Fruit fly (Drosophila melanogaster) whole organism, embryonic: ENCODE data around the gene ND-24L.

Experiments used
- Antp ChIP-seq: fragments of 200-800 bp; sonication (Bioruptor generic); optimal IDR thresholded peaks from 3 replicates; lab custom pipeline; 2016; ENCODE audit warnings: missing biosample characterization, missing genetic modification characterization
- Bdp1 ChIP-seq: fragments of 200-800 bp; sonication (Bioruptor generic); optimal IDR thresholded peaks from 3 replicates; lab custom pipeline; 2016; ENCODE audit warnings: missing biosample characterization, missing genetic modification characterization
- CG10366 ChIP-seq: fragments of 200-800 bp; sonication (Bioruptor generic); IDR thresholded peaks from 2 replicates; pipeline ENCODE4 v1.3.6; 2022; ENCODE audit warnings: missing biosample characterization, missing genetic modification characterization
- CG11696 ChIP-seq: fragments of 200-800 bp; sonication (Bioruptor generic); IDR thresholded peaks from 2 replicates; pipeline ENCODE4 v1.3.6; 2022; ENCODE audit warnings: missing biosample characterization, missing genetic modification characterization
- CG11723 ChIP-seq: fragments of 200-800 bp; sonication (Bioruptor generic); optimal IDR thresholded peaks from 2 replicates; lab custom pipeline; 2017; ENCODE audit warnings: missing biosample characterization, mild to moderate bottlenecking, missing genetic modification characterization
- CG14667 ChIP-seq: fragments of 200-800 bp; sonication (Bioruptor generic); IDR thresholded peaks from 2 replicates; pipeline ENCODE4 v1.3.6; 2022; ENCODE audit warnings: missing biosample characterization, missing genetic modification characterization
- CG14965 ChIP-seq: fragments of 200-800 bp; sonication (Bioruptor generic); optimal IDR thresholded peaks from 2 replicates; lab custom pipeline; 2016; ENCODE audit warnings: missing biosample characterization, missing genetic modification characterization, borderline replicate concordance
- CG15514 ChIP-seq: fragments of 200-800 bp; sonication (Bioruptor generic); optimal IDR thresholded peaks from 3 replicates; lab custom pipeline; 2017; ENCODE audit warnings: missing biosample characterization, missing genetic modification characterization, mild to moderate bottlenecking, moderate library complexity, missing genetic modification reagents
- CG1603 ChIP-seq: fragments of 200-800 bp; sonication (Bioruptor generic); optimal IDR thresholded peaks from 2 replicates; lab custom pipeline; 2019; ENCODE audit warnings: missing biosample characterization, mild to moderate bottlenecking, missing genetic modification characterization, moderate library complexity
- CG17802 ChIP-seq: fragments of 200-800 bp; sonication (Bioruptor generic); optimal IDR thresholded peaks from 2 replicates; lab custom pipeline; 2018; ENCODE audit warnings: missing biosample characterization, mild to moderate bottlenecking, missing genetic modification characterization, moderate library complexity
- CG1792 ChIP-seq: fragments of 200-800 bp; sonication (Bioruptor generic); optimal IDR thresholded peaks from 2 replicates; lab custom pipeline; 2016; ENCODE audit warnings: missing biosample characterization, missing genetic modification characterization
- CG43689 ChIP-seq: fragments of 200-800 bp; sonication (Bioruptor generic); IDR thresholded peaks from 2 replicates; pipeline ENCODE4 v1.3.6; 2022; ENCODE audit warnings: missing biosample characterization, missing genetic modification characterization
- CG7839 ChIP-seq: fragments of 200-800 bp; sonication (Bioruptor generic); optimal IDR thresholded peaks from 3 replicates; lab custom pipeline; 2018; ENCODE audit warnings: missing biosample characterization, mild to moderate bottlenecking, missing genetic modification characterization, moderate library complexity
- CG8290 ChIP-seq, 3 experiments: fragments of 200-800 bp; sonication (Bioruptor generic); optimal IDR thresholded peaks; 2 replicates each; lab custom pipeline; 2016 to 2019; ENCODE audit warnings: missing biosample characterization in 3 of 3, missing genetic modification characterization in 3 of 3, mild to moderate bottlenecking in 2 of 3, moderate library complexity in 1 of 3
- CHES-1-like ChIP-seq: fragments of 200-800 bp; sonication (Bioruptor generic); optimal IDR thresholded peaks from 2 replicates; lab custom pipeline; 2016; ENCODE audit warnings: missing biosample characterization, missing genetic modification characterization
- Chrac-16 ChIP-seq: fragments of 200-800 bp; sonication (Bioruptor generic); optimal IDR thresholded peaks from 3 replicates; lab custom pipeline; 2016; ENCODE audit warnings: missing biosample characterization, missing genetic modification characterization
- Dek ChIP-seq: fragments of 200-800 bp; sonication (Bioruptor generic); optimal IDR thresholded peaks from 3 replicates; lab custom pipeline; 2019; ENCODE audit warnings: missing biosample characterization, mild to moderate bottlenecking, missing genetic modification characterization, moderate library complexity
- Dll ChIP-seq: fragments of 200-800 bp; sonication (Bioruptor generic); IDR thresholded peaks from 4 replicates; pipeline ENCODE4 v1.3.6; 2022; ENCODE audit warnings: missing biosample characterization, missing genetic modification characterization; ENCODE audit not compliant: partially characterized antibody
- Drgx ChIP-seq: fragments of 200-800 bp; sonication (Bioruptor generic); IDR thresholded peaks from 2 replicates; pipeline ENCODE4 v1.3.6; 2022; ENCODE audit warnings: missing biosample characterization, missing genetic modification characterization
- Fer2 ChIP-seq: fragments of 200-800 bp; sonication (Bioruptor generic); optimal IDR thresholded peaks from 2 replicates; lab custom pipeline; 2018; ENCODE audit warnings: missing biosample characterization, mild to moderate bottlenecking, missing genetic modification characterization, moderate library complexity
- HLH4C ChIP-seq: fragments of 200-800 bp; sonication (Bioruptor generic); IDR thresholded peaks from 3 replicates; pipeline ENCODE4 v1.3.6; 2022; ENCODE audit warnings: missing biosample characterization, missing genetic modification characterization; ENCODE audit not compliant: partially characterized antibody
- HmgZ ChIP-seq: fragments of 200-800 bp; sonication (Bioruptor generic); optimal IDR thresholded peaks from 2 replicates; lab custom pipeline; 2018; ENCODE audit warnings: missing biosample characterization, mild to moderate bottlenecking, missing genetic modification characterization
- MESR4 ChIP-seq: fragments of 200-800 bp; sonication (Bioruptor generic); optimal IDR thresholded peaks from 2 replicates; lab custom pipeline; 2018; ENCODE audit warnings: missing biosample characterization, mild to moderate bottlenecking, missing genetic modification characterization, moderate library complexity
- Max ChIP-seq: fragments of 200-800 bp; sonication (Bioruptor generic); optimal IDR thresholded peaks from 2 replicates; lab custom pipeline; 2016; ENCODE audit warnings: missing biosample characterization, mild to moderate bottlenecking, missing genetic modification characterization
- Myb ChIP-seq: fragments of 200-800 bp; sonication (Bioruptor generic); optimal IDR thresholded peaks from 2 replicates; lab custom pipeline; 2016; ENCODE audit warnings: missing biosample characterization, missing genetic modification characterization
- Opbp ChIP-seq: fragments of 200-800 bp; sonication (Bioruptor generic); IDR thresholded peaks from 3 replicates; pipeline ENCODE4 v1.3.6; 2022; ENCODE audit warnings: missing biosample characterization, missing genetic modification characterization; ENCODE audit not compliant: partially characterized antibody
- Pdp1 ChIP-seq, 2 experiments: fragments of 200-800 bp; sonication (Bioruptor generic); optimal IDR thresholded peaks; 3 replicates each; lab custom pipeline; 2016; ENCODE audit warnings: missing biosample characterization in 2 of 2, missing genetic modification characterization in 2 of 2, mild to moderate bottlenecking in 1 of 2, moderate library complexity in 1 of 2
- Trl ChIP-seq, 3 experiments: fragments of >200 bp in 2 of 3; fragments of 200-800 bp in 1 of 3; sonication (Bioruptor generic) in 1 of 3; optimal IDR thresholded peaks; 2 replicates in 1 of 3; 3 replicates in 2 of 3; lab custom pipeline; 2016 to 2017; ENCODE audit warnings: missing biosample characterization in 1 of 3, missing genetic modification characterization in 1 of 3
- YL-1 ChIP-seq: fragments of 200-800 bp; sonication (Bioruptor generic); optimal IDR thresholded peaks from 3 replicates; lab custom pipeline; 2017; ENCODE audit warnings: missing biosample characterization, mild to moderate bottlenecking, missing genetic modification characterization
- ab ChIP-seq: fragments of 200-800 bp; sonication (Bioruptor generic); optimal IDR thresholded peaks from 2 replicates; lab custom pipeline; 2016; ENCODE audit warnings: missing biosample characterization, missing genetic modification characterization
- bab2 ChIP-seq: fragments of 200-800 bp; sonication (Bioruptor generic); optimal IDR thresholded peaks from 2 replicates; lab custom pipeline; 2016; ENCODE audit warnings: missing biosample characterization, missing genetic modification characterization
- bbx ChIP-seq: fragments of 200-800 bp; sonication (Bioruptor generic); IDR thresholded peaks from 2 replicates; pipeline ENCODE4 v1.3.6; 2022; ENCODE audit warnings: missing biosample characterization, missing genetic modification characterization; ENCODE audit not compliant: partially characterized antibody
- cg ChIP-seq: fragments of 200-800 bp; sonication (Bioruptor generic); optimal IDR thresholded peaks from 3 replicates; lab custom pipeline; 2019; ENCODE audit warnings: missing biosample characterization, mild to moderate bottlenecking, missing genetic modification characterization, moderate library complexity
- dmrt11E ChIP-seq: fragments of 200-800 bp; sonication (Bioruptor generic); optimal IDR thresholded peaks from 3 replicates; lab custom pipeline; 2018; ENCODE audit warnings: missing biosample characterization, mild to moderate bottlenecking, missing genetic modification characterization, moderate library complexity
- fd64A ChIP-seq: fragments of 200-800 bp; sonication (Bioruptor generic); optimal IDR thresholded peaks from 3 replicates; lab custom pipeline; 2018; ENCODE audit warnings: missing biosample characterization, mild to moderate bottlenecking, missing genetic modification characterization
- grau ChIP-seq: fragments of 200-800 bp; optimal IDR thresholded peaks from 3 replicates; lab custom pipeline; 2019; ENCODE audit warnings: missing biosample characterization, mild to moderate bottlenecking, missing genetic modification characterization, moderate library complexity
- grn ChIP-seq: fragments of 200-800 bp; sonication (Bioruptor generic); optimal IDR thresholded peaks from 3 replicates; lab custom pipeline; 2017; ENCODE audit warnings: missing biosample characterization, missing genetic modification characterization
- gsb ChIP-seq: fragments of 200-800 bp; sonication (Bioruptor generic); IDR thresholded peaks from 2 replicates; pipeline ENCODE4 v1.3.6; 2022; ENCODE audit warnings: missing biosample characterization, missing genetic modification characterization
- mam ChIP-seq: fragments of 200-800 bp; sonication (Bioruptor generic); optimal IDR thresholded peaks from 3 replicates; lab custom pipeline; 2016; ENCODE audit warnings: missing biosample characterization, missing genetic modification characterization
- onecut ChIP-seq: fragments of 200-800 bp; sonication (Bioruptor generic); IDR thresholded peaks from 2 replicates; pipeline ENCODE4 v1.3.6; 2022; ENCODE audit warnings: missing biosample characterization, missing genetic modification characterization
- p53 ChIP-seq: fragments of 200-800 bp; sonication (Bioruptor generic); optimal IDR thresholded peaks from 2 replicates; lab custom pipeline; 2016; ENCODE audit warnings: missing biosample characterization, missing genetic modification characterization
- prd ChIP-seq, 3 experiments: fragments of >200 bp in 2 of 3; fragments of 200-800 bp in 1 of 3; sonication (Bioruptor generic) in 1 of 3; optimal IDR thresholded peaks in 2 of 3; IDR thresholded peaks in 1 of 3; 2 replicates in 2 of 3; 3 replicates in 1 of 3; pipeline versions ENCODE4 v1.3.6 to Lab custom; 2017 to 2022; ENCODE audit warnings: missing biosample characterization in 1 of 3, missing genetic modification characterization in 1 of 3
- row ChIP-seq: fragments of 200-800 bp; sonication (Bioruptor generic); IDR thresholded peaks from 3 replicates; pipeline ENCODE4 v1.3.6; 2022; ENCODE audit warnings: missing biosample characterization, missing genetic modification characterization
- scrt ChIP-seq: fragments of 200-800 bp; sonication (Bioruptor generic); optimal IDR thresholded peaks from 2 replicates; lab custom pipeline; 2018; ENCODE audit warnings: missing biosample characterization, mild to moderate bottlenecking, missing genetic modification characterization, moderate library complexity
- sd ChIP-seq: fragments of 200-800 bp; sonication (Bioruptor generic); optimal IDR thresholded peaks from 3 replicates; lab custom pipeline; 2018; ENCODE audit warnings: missing biosample characterization, mild to moderate bottlenecking, missing genetic modification characterization, moderate library complexity
- ssp ChIP-seq: fragments of 200-800 bp; sonication (Bioruptor generic); IDR thresholded peaks from 2 replicates; pipeline ENCODE4 v1.3.6; 2022; ENCODE audit warnings: missing biosample characterization, missing genetic modification characterization
- stwl ChIP-seq: fragments of 200-800 bp; sonication (Bioruptor generic); optimal IDR thresholded peaks from 3 replicates; lab custom pipeline; 2018; ENCODE audit warnings: missing biosample characterization, mild to moderate bottlenecking, missing genetic modification characterization, moderate library complexity
- tna ChIP-seq: fragments of 200-800 bp; sonication (Bioruptor generic); IDR thresholded peaks from 2 replicates; pipeline ENCODE4 v1.3.6; 2022; ENCODE audit warnings: missing biosample characterization, missing genetic modification characterization; ENCODE audit not compliant: partially characterized antibody
- vvl ChIP-seq: fragments of 200-800 bp; sonication (Bioruptor generic); IDR thresholded peaks from 2 replicates; pipeline ENCODE4 v1.3.6; 2022; ENCODE audit warnings: missing biosample characterization, missing genetic modification characterization

ND-24L gene

dm6 chr3L:17352812-17353211, 32.2 kb upstream of the ND-24L start (continued):
- TF ChIP-seq Chrac-16 (GFP tag; lab: Kevin White, UChicago): no peak
- TF ChIP-seq MESR4: peak; percentile 43
- no peak for TF ChIP-seq Dek
- TF ChIP-seq stwl (tag; lab: Kevin White, UChicago): peak; percentile 95
- TF ChIP-seq ssp (GFP tag; lab: Robert Waterston, UW): no peak
- no peak for TF ChIP-seq dmrt11E (tag; lab: Kevin White, UChicago)
- TF ChIP-seq CG1792: no peak
- no peak for TF ChIP-seq sd (tag; lab: Kevin White, UChicago)
- TF ChIP-seq grn (GFP tag; lab: Kevin White, UChicago): no peak
- peak; percentile 53 for TF ChIP-seq Myb
- TF ChIP-seq row (GFP tag; lab: Robert Waterston, UW): peak; percentile 41; the same call in 1 of the 3 replicates
- no peak for TF ChIP-seq Trl (optimal IDR thresholded peaks at IDR 0.05; lab: Kevin White, UChicago)
- TF ChIP-seq Trl (GFP tag; optimal IDR thresholded peaks at IDR 0.05; lab: Kevin White, UChicago): no peak
- no peak for TF ChIP-seq CG11696 (GFP tag; lab: Robert Waterston, UW)
- TF ChIP-seq HmgZ (tag; lab: Kevin White, UChicago): peak; percentile 76
- no peak for TF ChIP-seq p53 (GFP tag; lab: Kevin White, UChicago)
- no peak for TF ChIP-seq Drgx (GFP tag; lab: Robert Waterston, UW)
- peak; percentile 60 for TF ChIP-seq vvl
- peak; percentile 11 for TF ChIP-seq mam (GFP tag; lab: Kevin White, UChicago)
- no peak for TF ChIP-seq bab2
- TF ChIP-seq Antp (GFP tag; lab: Kevin White, UChicago): no peak
- TF ChIP-seq YL-1: peak; percentile 35
- TF ChIP-seq CG1603 (tag; lab: Kevin White, UChicago): peak; percentile 90
- no peak for TF ChIP-seq CG7839 (tag; lab: Kevin White, UChicago)
- peak; percentile 36; the same call in 1 of the 4 replicates for TF ChIP-seq Dll (GFP tag; lab: Robert Waterston, UW)
- TF ChIP-seq onecut: peak; percentile 78
- no peak for TF ChIP-seq Bdp1 (GFP tag; lab: Kevin White, UChicago)
- TF ChIP-seq Fer2: no peak
- TF ChIP-seq CG8290 (GFP tag; optimal IDR thresholded peaks at IDR 0.05; lab: Kevin White, UChicago): peak; percentile 51
- peak in 1 of 2 experiments; percentile 78 for TF ChIP-seq CG8290 (tag; optimal IDR thresholded peaks at IDR 0.05; lab: Kevin White, UChicago)
- TF ChIP-seq tna (GFP tag; lab: Robert Waterston, UW): no peak
- TF ChIP-seq CHES-1-like (GFP tag; lab: Kevin White, UChicago): no peak
- TF ChIP-seq CG11723 (GFP tag; lab: Kevin White, UChicago): no peak
- TF ChIP-seq gsb: no peak
- TF ChIP-seq cg (GFP tag; lab: Kevin White, UChicago): no peak
- TF ChIP-seq Opbp (GFP tag; lab: Robert Waterston, UW): peak; percentile 25; the same call in 2 of the 3 replicates
- TF ChIP-seq ab (GFP tag; lab: Kevin White, UChicago): peak; percentile 50
- no peak for TF ChIP-seq CG17802 (tag; lab: Kevin White, UChicago)
- TF ChIP-seq HLH4C (GFP tag; lab: Robert Waterston, UW): no peak
- peak; percentile 23 for TF ChIP-seq Max (GFP tag; lab: Kevin White, UChicago)
- TF ChIP-seq bbx (GFP tag; lab: Robert Waterston, UW): no peak
- TF ChIP-seq CG10366 (GFP tag; lab: Robert Waterston, UW): no peak
- TF ChIP-seq scrt (GFP tag; lab: Kevin White, UChicago): no peak
- no peak for TF ChIP-seq CG43689
- TF ChIP-seq CG15514 (GFP tag; lab: Kevin White, UChicago): peak; percentile 61
- TF ChIP-seq grau (tag; lab: Kevin White, UChicago): peak; percentile 8
- TF ChIP-seq Pdp1 (GFP tag; optimal IDR thresholded peaks at IDR 0.05; lab: Kevin White, UChicago): no peak
- TF ChIP-seq CG14965 (GFP tag; lab: Kevin White, UChicago): no peak
- no peak for TF ChIP-seq fd64A (GFP tag; lab: Kevin White, UChicago)
- no peak for TF ChIP-seq prd (optimal IDR thresholded peaks at IDR 0.05; lab: Kevin White, UChicago)
- TF ChIP-seq prd (GFP tag; IDR thresholded peaks at IDR 0.05; lab: Robert Waterston, UW): no peak
- no peak for TF ChIP-seq CG14667
